Fruit fly (Drosophila melanogaster): ENCODE measurements around the gene Nf-YB.

Nf-YB gene

DNA sequence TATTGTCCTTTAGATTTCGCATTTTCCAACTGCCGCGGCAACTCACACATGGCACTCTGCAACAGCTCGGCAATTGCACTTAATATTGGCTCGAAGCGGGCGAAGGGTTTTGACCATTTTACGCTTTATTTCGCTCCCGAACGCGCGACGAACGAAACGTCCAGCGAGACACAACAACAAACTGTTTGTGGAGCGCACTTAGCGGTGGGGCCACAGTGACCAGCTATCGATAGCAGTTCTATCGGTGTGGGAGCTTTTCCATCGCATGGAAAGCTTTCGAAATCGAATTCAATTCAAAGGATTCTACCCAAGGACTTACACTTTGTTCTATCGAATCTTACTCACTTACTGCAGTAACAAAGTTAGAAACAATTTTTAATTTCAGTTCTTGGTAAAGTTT, 20.9 kb downstream of the Nf-YB start, which contains the start of gene CG10631 (continued):
- TF ChIP-seq Dp (GFP tag; optimal IDR thresholded peaks at IDR 0.05) (peak; percentile 53), bbx (GFP tag; IDR thresholded peaks at IDR 0.05; ENCODE audit: partially characterized antibody) (peak; percentile 90), CG6254 (GFP tag; optimal IDR thresholded peaks at IDR 0.05) (no peak), CG4820 (GFP tag; optimal IDR thresholded peaks at IDR 0.05) (no peak), BEAF-32 (GFP tag; optimal IDR thresholded peaks at IDR 0.05) (peak; percentile 80), CG31365 (tag; optimal IDR thresholded peaks at IDR 0.05) (no peak), HLHmδ (GFP tag; optimal IDR thresholded peaks at IDR 0.05) (no peak), crp (GFP tag; optimal IDR thresholded peaks at IDR 0.05) (no peak), fru (optimal IDR thresholded peaks at IDR 0.05) (no peak), CG13894 (tag; optimal IDR thresholded peaks at IDR 0.05) (no peak), CG14441 (GFP tag; IDR thresholded peaks at IDR 0.05) (no peak), Usf (GFP tag; optimal IDR thresholded peaks at IDR 0.05) (no peak), Hsf (GFP tag; optimal IDR thresholded peaks at IDR 0.05) (no peak), CG10543 (GFP tag; optimal IDR thresholded peaks at IDR 0.05) (no peak), lmd (GFP tag; IDR thresholded peaks at IDR 0.05) (no peak), luna (GFP tag; optimal IDR thresholded peaks at IDR 0.05) (no peak), Pdp1 (GFP tag; optimal IDR thresholded peaks at IDR 0.05) (no peak), tx (GFP tag; optimal IDR thresholded peaks at IDR 0.05) (no peak), CG18599 (GFP tag; optimal IDR thresholded peaks at IDR 0.05) (no peak), pzg (GFP tag; optimal IDR thresholded peaks at IDR 0.05) (peak; percentile 68), CG3163 (GFP tag; optimal IDR thresholded peaks at IDR 0.05) (no peak), danr (GFP tag; IDR thresholded peaks at IDR 0.05) (no peak), Adf1 (GFP tag; IDR thresholded peaks at IDR 0.05) (no peak), CG17361 (GFP tag; IDR thresholded peaks at IDR 0.05) (no peak), CG11456 (GFP tag; IDR thresholded peaks at IDR 0.05) (0 out of 3 replicates have a peak, but pooled peaks have one; percentile 11), CG8924 (tag; optimal IDR thresholded peaks at IDR 0.05) (no peak), Trl (optimal IDR thresholded peaks at IDR 0.05) (no peak), Trl (GFP tag; optimal IDR thresholded peaks at IDR 0.05) (no peak), fd96Cb (tag; optimal IDR thresholded peaks at IDR 0.05) (no peak), Rfx (GFP tag; IDR thresholded peaks at IDR 0.05) (peak; percentile 32; the same call in 1 of the 2 replicates), disco-r (GFP tag; optimal IDR thresholded peaks at IDR 0.05) (no peak), mld (GFP tag; IDR thresholded peaks at IDR 0.05; ENCODE audit: partially characterized antibody) (peak; percentile 73; the same call in 2 of the 3 replicates), CG15601 (tag; optimal IDR thresholded peaks at IDR 0.05) (no peak), grau (tag; optimal IDR thresholded peaks at IDR 0.05) (no peak), Dfd (GFP tag; optimal IDR thresholded peaks at IDR 0.05) (no peak), bcd (GFP tag; optimal IDR thresholded peaks at IDR 0.05) (no peak), chm (GFP tag; IDR thresholded peaks at IDR 0.05) (no peak), onecut (GFP tag; IDR thresholded peaks at IDR 0.05) (peak; percentile 16; the same call in 1 of the 2 replicates), CG16813 (GFP tag; IDR thresholded peaks at IDR 0.05; ENCODE audit: partially characterized antibody) (peak; percentile 64; the same call in 1 of the 3 replicates), CG12219 (GFP tag; optimal IDR thresholded peaks at IDR 0.05) (no peak), slp2 (GFP tag; optimal IDR thresholded peaks at IDR 0.05) (no peak), ato (GFP tag; IDR thresholded peaks at IDR 0.05; ENCODE audit: partially characterized antibody) (peak; percentile 78), tin (GFP tag; optimal IDR thresholded peaks at IDR 0.05) (no peak), ATbp (GFP tag; optimal IDR thresholded peaks at IDR 0.05) (no peak), zfh1 (GFP tag; IDR thresholded peaks at IDR 0.05) (no peak), CG34422 (GFP tag; IDR thresholded peaks at IDR 0.05) (no peak), CG12155 (GFP tag; optimal IDR thresholded peaks at IDR 0.05) (no peak), Ada2b (GFP tag; IDR thresholded peaks at IDR 0.05) (no peak), CrebB (tag; optimal IDR thresholded peaks at IDR 0.05) (peak; percentile 24), CG3065 (GFP tag; optimal IDR thresholded peaks at IDR 0.05) (no peak), Kr (GFP tag; optimal IDR thresholded peaks at IDR 0.05) (no peak), CG1529 (GFP tag; optimal IDR thresholded peaks at IDR 0.05) (no peak)
